Worm (Caenorhabditis elegans) whole organism, L1 larva: ENCODE measurements around the gene M153.3.

Experiments used
- C34B4.2 ChIP-seq: sonication (generic microtip); optimal IDR thresholded peaks from 2 replicates; lab custom pipeline; 2017; ENCODE audit warnings: mild to moderate bottlenecking, missing genetic modification characterization, missing compliant biosample characterization
- alr-1 ChIP-seq: fragments of 200-800 bp; sonication (Bioruptor generic); optimal IDR thresholded peaks from 2 replicates; lab custom pipeline; 2018; ENCODE audit warnings: borderline replicate concordance, mild to moderate bottlenecking, missing genetic modification characterization, missing compliant biosample characterization
- blmp-1 ChIP-seq: fragments of 150-350 bp; optimal IDR thresholded peaks from 2 replicates; lab custom pipeline; 2014; ENCODE audit warnings: missing biosample characterization, missing genetic modification characterization
- ceh-90 ChIP-seq: sonication (generic microtip); optimal IDR thresholded peaks from 2 replicates; lab custom pipeline; 2016; ENCODE audit warnings: missing genetic modification characterization, missing compliant biosample characterization
- ces-1 ChIP-seq: fragments of 150-350 bp; optimal IDR thresholded peaks from 2 replicates; lab custom pipeline; 2014; ENCODE audit warnings: missing biosample characterization, missing genetic modification reagents, missing genetic modification characterization
- dsc-1 ChIP-seq: sonication (generic microtip); optimal IDR thresholded peaks from 2 replicates; lab custom pipeline; 2016; ENCODE audit warnings: mild to moderate bottlenecking, missing genetic modification characterization, missing compliant biosample characterization
- efl-1 ChIP-seq, 4 experiments: fragments of 150-350 bp; optimal IDR thresholded peaks in 3 of 4; peaks in 1 of 4; 1 replicate in 1 of 4; 2 replicates in 3 of 4; lab custom pipeline; 2014; ENCODE audit warnings: missing biosample characterization in 2 of 4, missing genetic modification characterization in 2 of 4, missing genetic modification reagents in 2 of 4
- efl-3 ChIP-seq: fragments of 200-800 bp; sonication (Bioruptor generic); optimal IDR thresholded peaks from 2 replicates; lab custom pipeline; 2018; ENCODE audit warnings: mild to moderate bottlenecking, missing genetic modification characterization, missing compliant biosample characterization
- elt-2 ChIP-seq: sonication (generic microtip); optimal IDR thresholded peaks from 2 replicates; lab custom pipeline; 2016; ENCODE audit warnings: missing genetic modification characterization, mild to moderate bottlenecking, inconsistent platforms, missing compliant biosample characterization, missing genetic modification reagents
- elt-3 ChIP-seq, 6 experiments: fragments of 150-350 bp in 1 of 6; sonication (generic microtip); optimal IDR thresholded peaks; 2 replicates each; lab custom pipeline; 2017 to 2018; ENCODE audit warnings: missing biosample characterization in 6 of 6, missing genetic modification characterization in 6 of 6, inconsistent platforms in 1 of 6
- fkh-4 ChIP-seq: sonication (generic microtip); optimal IDR thresholded peaks from 2 replicates; lab custom pipeline; 2016; ENCODE audit warnings: missing compliant biosample characterization, missing genetic modification characterization, borderline replicate concordance
- fkh-8 ChIP-seq: sonication (generic microtip); optimal IDR thresholded peaks from 2 replicates; lab custom pipeline; 2016; ENCODE audit warnings: mild to moderate bottlenecking, missing genetic modification characterization, missing compliant biosample characterization
- grh-1 ChIP-seq: fragments of 200-800 bp; sonication (Bioruptor generic); IDR thresholded peaks from 2 replicates; pipeline ENCODE4 v1.3.6; 2022; ENCODE audit warnings: missing genetic modification reagents, missing genetic modification characterization, missing compliant biosample characterization
- irx-1 ChIP-seq: sonication (generic microtip); optimal IDR thresholded peaks from 2 replicates; lab custom pipeline; 2016; ENCODE audit warnings: missing genetic modification characterization, missing compliant biosample characterization
- isw-1 ChIP-seq: fragments of 200-800 bp; sonication (Bioruptor generic); IDR thresholded peaks from 2 replicates; pipeline ENCODE4 v1.3.6; 2022; ENCODE audit warnings: missing genetic modification characterization, missing compliant biosample characterization
- lin-13 ChIP-seq: fragments of 150-350 bp; optimal IDR thresholded peaks from 2 replicates; lab custom pipeline; 2014; ENCODE audit warnings: missing biosample characterization, missing genetic modification reagents, missing genetic modification characterization
- lin-14 ChIP-seq: fragments of 200-800 bp; sonication (Bioruptor generic); optimal IDR thresholded peaks from 2 replicates; lab custom pipeline; 2018; ENCODE audit warnings: mild to moderate bottlenecking, missing genetic modification characterization, moderate library complexity, missing compliant biosample characterization
- lin-35 ChIP-seq, 2 experiments: fragments of 150-350 bp; optimal IDR thresholded peaks; 2 replicates each; lab custom pipeline; 2014; ENCODE audit warnings: missing biosample characterization in 2 of 2, missing genetic modification characterization in 2 of 2, missing genetic modification reagents in 2 of 2
- lin-39 ChIP-seq: fragments of 150-350 bp; optimal IDR thresholded peaks from 2 replicates; lab custom pipeline; 2014; ENCODE audit warnings: missing biosample characterization, missing genetic modification reagents, missing genetic modification characterization
- lsy-2 ChIP-seq, 2 experiments: fragments of 150-350 bp; optimal IDR thresholded peaks; 2 replicates each; lab custom pipeline; 2014; ENCODE audit warnings: missing biosample characterization in 2 of 2, missing genetic modification characterization in 2 of 2
- mef-2 ChIP-seq: fragments of 150-350 bp; optimal IDR thresholded peaks from 2 replicates; lab custom pipeline; 2014; ENCODE audit warnings: missing biosample characterization, missing genetic modification characterization
- nhr-12 ChIP-seq: sonication (generic microtip); optimal IDR thresholded peaks from 2 replicates; lab custom pipeline; 2017; ENCODE audit warnings: missing biosample characterization, missing genetic modification characterization
- nhr-20 ChIP-seq: sonication (generic microtip); optimal IDR thresholded peaks from 2 replicates; lab custom pipeline; 2016; ENCODE audit warnings: mild to moderate bottlenecking, missing genetic modification characterization, missing compliant biosample characterization
- nhr-28 ChIP-seq: fragments of 150-350 bp; optimal IDR thresholded peaks from 2 replicates; lab custom pipeline; 2014; ENCODE audit warnings: missing biosample characterization, missing genetic modification characterization
- nhr-47 ChIP-seq: sonication (generic microtip); optimal IDR thresholded peaks from 2 replicates; lab custom pipeline; 2016; ENCODE audit warnings: mild to moderate bottlenecking, missing genetic modification characterization, moderate library complexity, missing compliant biosample characterization
- nhr-76 ChIP-seq: sonication (generic microtip); optimal IDR thresholded peaks from 2 replicates; lab custom pipeline; 2017; ENCODE audit warnings: missing biosample characterization, missing genetic modification characterization
- nhr-85 ChIP-seq: sonication (generic microtip); peaks from one replicate; lab custom pipeline; 2016; ENCODE audit warnings: missing genetic modification characterization, inconsistent platforms, missing compliant biosample characterization
- nhr-90 ChIP-seq: sonication (generic microtip); optimal IDR thresholded peaks from 2 replicates; lab custom pipeline; 2016; ENCODE audit warnings: mild to moderate bottlenecking, missing genetic modification characterization, missing compliant biosample characterization; ENCODE audit not compliant: poor library complexity
- pag-3 ChIP-seq: sonication (generic microtip); optimal IDR thresholded peaks from 2 replicates; lab custom pipeline; 2017; ENCODE audit warnings: missing genetic modification characterization, mild to moderate bottlenecking, missing compliant biosample characterization, antibody characterized with exemption, borderline replicate concordance; ENCODE audit not compliant: insufficient read depth
- pqm-1 ChIP-seq: sonication (generic microtip); optimal IDR thresholded peaks from 3 replicates; lab custom pipeline; 2017; ENCODE audit warnings: missing biosample characterization, missing genetic modification characterization
- rnt-1 ChIP-seq: sonication (generic microtip); optimal IDR thresholded peaks from 2 replicates; lab custom pipeline; 2016; ENCODE audit warnings: mild to moderate bottlenecking, missing genetic modification characterization, moderate library complexity, missing compliant biosample characterization
- snpc-4 ChIP-seq: fragments of 150-350 bp; optimal IDR thresholded peaks from 2 replicates; lab custom pipeline; 2014; ENCODE audit warnings: missing biosample characterization, missing genetic modification characterization
- sptf-1 ChIP-seq: fragments of 150-350 bp; optimal IDR thresholded peaks from 2 replicates; lab custom pipeline; 2014; ENCODE audit warnings: missing biosample characterization, missing genetic modification characterization
- swsn-7 ChIP-seq: sonication (generic microtip); optimal IDR thresholded peaks from 2 replicates; lab custom pipeline; 2016; ENCODE audit warnings: missing genetic modification characterization, missing compliant biosample characterization
- unc-130 ChIP-seq: fragments of 150-350 bp; optimal IDR thresholded peaks from 2 replicates; lab custom pipeline; 2017; ENCODE audit warnings: missing biosample characterization, missing genetic modification characterization, inconsistent platforms
- zip-4 ChIP-seq: fragments of 200-800 bp; sonication (Bioruptor generic); optimal IDR thresholded peaks from 2 replicates; lab custom pipeline; 2018; ENCODE audit warnings: mild to moderate bottlenecking, missing genetic modification characterization, moderate library complexity, missing compliant biosample characterization
- ztf-11 ChIP-seq, 2 experiments: sonication (generic microtip); optimal IDR thresholded peaks; 2 replicates each; lab custom pipeline; 2016 to 2017; ENCODE audit warnings: missing genetic modification characterization in 2 of 2, missing biosample characterization in 1 of 2, missing compliant biosample characterization in 1 of 2

M153.3 gene

DNA sequence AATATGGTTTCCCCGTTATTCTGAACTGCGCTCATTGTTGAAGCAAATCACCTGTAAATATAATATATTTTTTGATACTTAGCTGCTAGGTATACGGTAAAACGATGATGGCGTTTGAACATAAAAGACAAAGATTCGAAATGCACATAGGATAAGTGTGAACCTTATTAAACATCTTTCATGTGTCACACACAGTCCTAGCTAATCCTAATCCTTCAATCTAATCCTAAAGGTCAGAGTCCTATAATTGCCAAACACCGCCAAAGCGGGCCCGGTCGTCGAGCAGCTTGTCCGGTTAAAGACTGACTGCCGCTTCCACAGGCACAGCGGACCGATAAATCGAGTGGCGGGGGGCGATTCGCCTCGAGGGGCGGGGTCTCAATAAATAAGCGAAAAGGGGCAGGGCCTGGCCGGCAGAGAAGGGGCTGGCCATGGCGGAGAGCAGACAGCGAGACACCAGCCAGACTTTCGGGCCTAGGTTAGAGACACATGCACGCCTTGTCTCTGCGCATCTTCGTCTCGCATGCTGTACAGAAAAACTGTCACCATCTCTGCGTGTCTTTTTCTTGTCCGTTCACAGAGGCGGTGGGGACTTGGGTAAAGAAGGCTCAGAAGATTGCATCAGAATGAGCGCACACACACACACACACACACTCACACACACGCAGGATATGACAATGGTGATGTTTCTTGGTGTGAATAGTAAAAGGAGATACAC lies 29.1 kb downstream of the M153.3 start, which contains the start of gene F57G12.1 (continued):
- TF ChIP-seq alr-1 (tag; lab: Kevin White, UChicago) (no peak), pag-3 (tag; lab: Kevin White, UChicago) (no peak), nhr-47 (peak; percentile 66), isw-1 (peak; percentile 50), nhr-28 (tag; lab: Kevin White, UChicago) (no peak), efl-3 (no peak), rnt-1 (tag; lab: Kevin White, UChicago) (peak; percentile 78), blmp-1 (tag; lab: Kevin White, UChicago) (peak; percentile 68), fkh-8 (peak; percentile 86), irx-1 (tag; lab: Kevin White, UChicago) (peak; percentile 42), swsn-7 (peak; percentile 68), C34B4.2 (tag; lab: Kevin White, UChicago) (no peak), lin-35 (GFP tag; optimal IDR thresholded peaks at IDR 0.05; lab: Kevin White, UChicago) (peak; percentile 59 to 62), lin-13 (peak; percentile 77), sptf-1 (tag; lab: Kevin White, UChicago) (no peak), lin-39 (tag; lab: Kevin White, UChicago) (peak; percentile 7), mef-2 (peak; percentile 35), grh-1 (GFP tag; lab: Robert Waterston, UW) (no peak), elt-3 (tag; optimal IDR thresholded peaks at IDR 0.05; lab: Kevin White, UChicago) (peak in 1 of 6 experiments; percentile 7), efl-1 (optimal IDR thresholded peaks at IDR 0.05; lab: Kevin White, UChicago) (peak; percentile 48 to 76), efl-1 (GFP tag; optimal IDR thresholded peaks at IDR 0.05 in 1 of 2; lab: Kevin White, UChicago) (peak in 1 of 2 experiments; percentile 40), dsc-1 (peak; percentile 64), unc-130 (peak; percentile 65), zip-4 (no peak), nhr-12 (tag; lab: Kevin White, UChicago) (no peak), snpc-4 (tag; lab: Kevin White, UChicago) (peak; percentile 47), ces-1 (GFP tag; lab: Kevin White, UChicago) (no peak), lsy-2 (tag; optimal IDR thresholded peaks at IDR 0.05; lab: Kevin White, UChicago) (peak; percentile 58 to 84), ceh-90 (tag; lab: Kevin White, UChicago) (no peak)

ce11 chrX:12172482-12173134 lies 29.9 kb downstream of the M153.3 start:
- TF ChIP-seq fkh-4 (tag; lab: Kevin White, UChicago), result no peak
- no peak for TF ChIP-seq pqm-1 (tag; lab: Kevin White, UChicago)
- TF ChIP-seq nhr-90 (tag; lab: Kevin White, UChicago), result peak; percentile 25
- TF ChIP-seq lsy-2 (tag; optimal IDR thresholded peaks at IDR 0.05; lab: Kevin White, UChicago), result no peak
- TF ChIP-seq efl-1 (optimal IDR thresholded peaks at IDR 0.05; lab: Kevin White, UChicago), result peak in 1 of 2 experiments; percentile 17
- TF ChIP-seq efl-1 (GFP tag; optimal IDR thresholded peaks at IDR 0.05 in 1 of 2; lab: Kevin White, UChicago), result no peak
- TF ChIP-seq elt-2, result peak; percentile 10
- TF ChIP-seq nhr-76 (tag; lab: Kevin White, UChicago), result no peak
- peak; percentile 18 for TF ChIP-seq nhr-20 (tag; lab: Kevin White, UChicago)
- peak in 1 of 2 experiments; percentile 1 for TF ChIP-seq lin-35 (GFP tag; optimal IDR thresholded peaks at IDR 0.05; lab: Kevin White, UChicago)
- no peak for TF ChIP-seq C34B4.2 (tag; lab: Kevin White, UChicago)
- TF ChIP-seq lin-14, result peak; percentile 56
- peak; percentile 18 for TF ChIP-seq rnt-1 (tag; lab: Kevin White, UChicago)
- peak; percentile 85 for TF ChIP-seq nhr-85 (tag; lab: Kevin White, UChicago)
- peak in 1 of 2 experiments; percentile 19 for TF ChIP-seq ztf-11 (tag; optimal IDR thresholded peaks at IDR 0.05; lab: Kevin White, UChicago)
